Worm (Caenorhabditis elegans): Measurements from ENCODE around the gene Y66D12A.8.

ce11 chrIII:11616446-11616845, 42.4 kb downstream of the Y66D12A.8 start, which contains the start of gene ceh-91:
- TF ChIP-seq flt-1 (GFP tag; IDR thresholded peaks at IDR 0.05) (no peak), ztf-23 (GFP tag; IDR thresholded peaks at IDR 0.05) (no peak), tab-1 (GFP tag; IDR thresholded peaks at IDR 0.05) (no peak), ref-1 (GFP tag; conservative IDR thresholded peaks at IDR 0.05) (no peak), med-1 (GFP tag; optimal IDR thresholded peaks at IDR 0.05; ENCODE audit: insufficient read depth) (no peak), T22C8.4 (GFP tag; IDR thresholded peaks at IDR 0.05) (no peak), cog-1 (tag; optimal IDR thresholded peaks at IDR 0.05) (no peak)

Measured in whole organism, midembryonic.